Worm (Caenorhabditis elegans) whole organism, L4/young adult: ENCODE results near the gene ift-43.

ENCODE experiments used
- dao-5 ChIP-seq: sonication (generic microtip); optimal IDR thresholded peaks from 2 replicates; lab custom pipeline; 2016; ENCODE audit warnings: missing genotype, missing genetic modification characterization, moderate library complexity, missing compliant biosample characterization
- him-1 ChIP-seq: sonication (generic microtip); optimal IDR thresholded peaks from 2 replicates; lab custom pipeline; 2016; ENCODE audit warnings: missing genotype, missing genetic modification reagents, missing genetic modification characterization, missing compliant biosample characterization

DNA sequence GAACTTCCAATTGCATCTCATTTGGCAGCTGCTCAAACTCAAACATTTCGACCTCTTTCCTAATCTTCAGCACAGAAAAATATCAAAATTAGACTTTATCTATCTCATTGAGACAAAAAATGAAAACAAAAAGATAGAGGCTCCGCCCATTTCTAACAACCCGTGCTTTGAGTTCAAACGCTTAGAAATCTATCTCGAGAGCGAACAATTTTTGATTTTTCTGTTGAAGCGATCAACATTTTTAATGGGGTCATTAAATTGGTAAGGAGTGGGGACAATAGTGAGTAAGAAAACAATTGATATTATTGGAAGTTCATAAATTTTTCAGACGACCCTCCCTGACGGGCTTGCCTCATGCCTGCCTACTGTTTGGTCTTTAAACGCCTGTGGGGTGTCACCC is 38.3 kb upstream of the ift-43 start, which contains the start of the genes C25H3.10 and C25H3.1:
- TF ChIP-seq dao-5 (tag; lab: Kevin White, UChicago) (no peak), him-1 (tag; lab: Kevin White, UChicago) (no peak)
